Worm (Caenorhabditis elegans): ENCODE data around the gene acs-6.

ce11 chrII:7031137-7031697, 30.6 kb upstream of the acs-6 start:
- TF ChIP-seq ztf-11 (tag; optimal IDR thresholded peaks at IDR 0.05) (no peak), snpc-4 (tag; optimal IDR thresholded peaks at IDR 0.05) (no peak), ceh-39 (tag; optimal IDR thresholded peaks at IDR 0.05) (no peak), lsy-2 (tag; optimal IDR thresholded peaks at IDR 0.05) (no peak), unc-62 (GFP tag; optimal IDR thresholded peaks at IDR 0.05) (no peak)
